Worm (Caenorhabditis elegans): Measurements from ENCODE around the gene T05A8.7.

DNA sequence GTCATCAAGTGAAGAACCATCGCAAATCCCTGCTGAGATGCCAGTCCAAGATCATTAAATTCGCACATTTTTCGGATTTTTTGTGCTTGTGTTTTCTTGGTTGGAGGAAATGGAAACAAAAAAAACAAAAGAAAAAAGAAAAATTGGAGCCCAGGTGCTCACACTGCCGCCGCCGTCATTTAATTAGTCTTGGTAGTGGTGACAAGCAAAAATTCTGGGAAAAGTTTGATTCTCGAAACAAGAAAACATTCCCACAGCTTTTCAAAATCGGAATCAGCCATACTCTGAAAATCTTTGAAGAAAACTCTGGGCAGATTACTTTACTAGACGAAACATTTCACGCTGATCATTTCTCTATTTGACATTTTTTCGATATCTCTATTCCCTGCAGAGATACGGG lies 37.0 kb downstream of the T05A8.7 start, which contains the start of gene srh-128:
- TF ChIP-seq him-1 (tag; optimal IDR thresholded peaks at IDR 0.05) = no peak
- TF ChIP-seq dao-5 (tag; optimal IDR thresholded peaks at IDR 0.05) = no peak
- TF ChIP-seq W03F9.2 (tag; optimal IDR thresholded peaks at IDR 0.05) = no peak

Data from whole organism, L4/young adult.